Worm (Caenorhabditis elegans) whole organism, mixed stage, embryonic: Measurements from ENCODE around the gene sprr-3.

Source experiments
- ceh-39 ChIP-seq: fragments of 150-350 bp; optimal IDR thresholded peaks from 2 replicates; lab custom pipeline; 2014; ENCODE audit warnings: missing biosample characterization, missing genetic modification characterization
- elt-1 ChIP-seq: sonication (generic microtip); optimal IDR thresholded peaks from 2 replicates; lab custom pipeline; 2017; ENCODE audit warnings: missing genetic modification characterization, mild to moderate bottlenecking, missing compliant biosample characterization, antibody characterized with exemption, moderate library complexity, borderline replicate concordance; ENCODE audit not compliant: insufficient read depth
- elt-3 ChIP-seq: fragments of 150-350 bp; optimal IDR thresholded peaks from 2 replicates; lab custom pipeline; 2014; ENCODE audit warnings: missing biosample characterization, missing genetic modification characterization
- flh-1 ChIP-seq: fragments of 200-800 bp; sonication (Bioruptor generic); optimal IDR thresholded peaks from 2 replicates; lab custom pipeline; 2018; ENCODE audit warnings: mild to moderate bottlenecking, missing genetic modification characterization, moderate library complexity, missing compliant biosample characterization
- lin-13 ChIP-seq: fragments of 150-350 bp; optimal IDR thresholded peaks from 2 replicates; lab custom pipeline; 2014; ENCODE audit warnings: missing biosample characterization, missing genetic modification characterization
- lsy-2 ChIP-seq: fragments of 150-350 bp; optimal IDR thresholded peaks from 2 replicates; lab custom pipeline; 2014; ENCODE audit warnings: missing biosample characterization, missing genetic modification characterization
- mab-5 ChIP-seq: fragments of 150-350 bp; optimal IDR thresholded peaks from 2 replicates; lab custom pipeline; 2014; ENCODE audit warnings: missing biosample characterization, missing genetic modification characterization
- nhr-12 ChIP-seq: fragments of 150-350 bp; optimal IDR thresholded peaks from 2 replicates; lab custom pipeline; 2014; ENCODE audit warnings: missing biosample characterization, missing genetic modification characterization
- snpc-4 ChIP-seq: fragments of 150-350 bp; optimal IDR thresholded peaks from 2 replicates; lab custom pipeline; 2014; ENCODE audit warnings: missing biosample characterization, missing genetic modification characterization
- unc-39 ChIP-seq: fragments of 150-350 bp; optimal IDR thresholded peaks from 2 replicates; lab custom pipeline; 2014; ENCODE audit warnings: missing biosample characterization, missing genetic modification characterization
- unc-62 ChIP-seq: fragments of 150-350 bp; optimal IDR thresholded peaks from 2 replicates; lab custom pipeline; 2014; ENCODE audit warnings: missing biosample characterization, missing genetic modification reagents, missing genetic modification characterization
- zip-8 ChIP-seq: fragments of 150-350 bp; optimal IDR thresholded peaks from 2 replicates; lab custom pipeline; 2014; ENCODE audit warnings: missing biosample characterization, missing genetic modification characterization
- ztf-11 ChIP-seq: fragments of 150-350 bp; optimal IDR thresholded peaks from 2 replicates; lab custom pipeline; 2014; ENCODE audit warnings: missing biosample characterization, missing genetic modification characterization

- no peak for TF ChIP-seq ztf-11 (tag; lab: Kevin White, UChicago)
- TF ChIP-seq zip-8 (tag; lab: Kevin White, UChicago) = no peak
- no peak for TF ChIP-seq elt-3 (tag; lab: Kevin White, UChicago)
- no peak for TF ChIP-seq unc-62 (GFP tag; lab: Kevin White, UChicago)
- TF ChIP-seq flh-1 (GFP tag; lab: Kevin White, UChicago) = no peak
- no peak for TF ChIP-seq snpc-4 (tag; lab: Kevin White, UChicago)
- no peak for TF ChIP-seq lsy-2 (tag; lab: Kevin White, UChicago)
- no peak for TF ChIP-seq ceh-39 (tag; lab: Kevin White, UChicago)
- no peak for TF ChIP-seq mab-5 (tag; lab: Kevin White, UChicago)
- TF ChIP-seq elt-1 (tag; lab: Kevin White, UChicago) = no peak
- TF ChIP-seq lin-13 (tag; lab: Kevin White, UChicago) = no peak
- no peak for TF ChIP-seq unc-39 (tag; lab: Kevin White, UChicago)
- no peak for TF ChIP-seq nhr-12 (tag; lab: Kevin White, UChicago)
Measured at ce11 chrIV:2581483-2581882, 39.4 kb downstream of the sprr-3 start, which contains the start of gene nhr-242.
